Fruit fly (Drosophila melanogaster) whole organism, embryonic: ENCODE measurements around the gene CG8837.

Experiments used
- Abd-B ChIP-seq: fragments of 200-800 bp; sonication (Bioruptor generic); optimal IDR thresholded peaks from 2 replicates; lab custom pipeline; 2018; ENCODE audit warnings: missing biosample characterization, mild to moderate bottlenecking, missing genetic modification characterization, moderate library complexity
- CG11093 ChIP-seq: fragments of 200-800 bp; sonication (Bioruptor generic); IDR thresholded peaks from 3 replicates; pipeline ENCODE4 v1.3.6; 2022; ENCODE audit warnings: missing biosample characterization, missing genetic modification characterization
- CG11398 ChIP-seq: fragments of 200-800 bp; sonication (Bioruptor generic); optimal IDR thresholded peaks from 2 replicates; lab custom pipeline; 2016; ENCODE audit warnings: missing biosample characterization, missing genetic modification characterization
- CG11695 ChIP-seq: fragments of 200-800 bp; sonication (Bioruptor generic); IDR thresholded peaks from 3 replicates; pipeline ENCODE4 v1.3.6; 2022; ENCODE audit warnings: missing biosample characterization, missing genetic modification characterization
- CG12071 ChIP-seq: fragments of 200-800 bp; sonication (Bioruptor generic); optimal IDR thresholded peaks from 3 replicates; lab custom pipeline; 2018; ENCODE audit warnings: missing biosample characterization, mild to moderate bottlenecking, missing genetic modification characterization
- CG14710 ChIP-seq: fragments of 200-800 bp; sonication (Bioruptor generic); optimal IDR thresholded peaks from 3 replicates; lab custom pipeline; 2019; ENCODE audit warnings: missing biosample characterization, mild to moderate bottlenecking, missing genetic modification characterization, moderate library complexity
- CG1602 ChIP-seq: fragments of 200-800 bp; sonication (Bioruptor generic); optimal IDR thresholded peaks from 3 replicates; lab custom pipeline; 2016; ENCODE audit warnings: missing biosample characterization, missing genetic modification characterization
- CG17328 ChIP-seq: fragments of 200-800 bp; sonication (Bioruptor generic); IDR thresholded peaks from 2 replicates; pipeline ENCODE4 v1.3.6; 2022; ENCODE audit warnings: missing biosample characterization, missing genetic modification characterization
- CG17359 ChIP-seq: fragments of 200-800 bp; sonication (Bioruptor generic); optimal IDR thresholded peaks from 3 replicates; lab custom pipeline; 2018; ENCODE audit warnings: missing biosample characterization, mild to moderate bottlenecking, missing genetic modification characterization, moderate library complexity
- CG18011 ChIP-seq: fragments of 200-800 bp; sonication (Bioruptor generic); optimal IDR thresholded peaks from 2 replicates; lab custom pipeline; 2017; ENCODE audit warnings: missing biosample characterization, missing genetic modification characterization, mild to moderate bottlenecking, moderate library complexity, missing genotype
- CG31365 ChIP-seq: fragments of 200-800 bp; sonication (Bioruptor generic); optimal IDR thresholded peaks from 2 replicates; lab custom pipeline; 2018; ENCODE audit warnings: missing biosample characterization, mild to moderate bottlenecking, missing genetic modification characterization
- CG42726 ChIP-seq: fragments of 200-800 bp; sonication (Bioruptor generic); IDR thresholded peaks from 2 replicates; pipeline ENCODE4 v1.3.6; 2022; ENCODE audit warnings: missing biosample characterization, missing genetic modification characterization; ENCODE audit not compliant: partially characterized antibody
- CG43689 ChIP-seq: fragments of 200-800 bp; sonication (Bioruptor generic); IDR thresholded peaks from 2 replicates; pipeline ENCODE4 v1.3.6; 2022; ENCODE audit warnings: missing biosample characterization, missing genetic modification characterization
- CG4404 ChIP-seq: fragments of 200-800 bp; sonication (Bioruptor generic); IDR thresholded peaks from 2 replicates; pipeline ENCODE4 v1.3.6; 2022; ENCODE audit warnings: missing biosample characterization, missing genetic modification characterization
- CG4617 ChIP-seq: fragments of 200-800 bp; sonication (Bioruptor generic); optimal IDR thresholded peaks from 3 replicates; lab custom pipeline; 2016; ENCODE audit warnings: missing biosample characterization, missing genetic modification characterization, borderline replicate concordance
- CG6854 ChIP-seq: fragments of 200-800 bp; sonication (Bioruptor generic); optimal IDR thresholded peaks from 3 replicates; lab custom pipeline; 2017; ENCODE audit warnings: missing biosample characterization, mild to moderate bottlenecking, missing genetic modification characterization
- CG7271 ChIP-seq: fragments of 200-800 bp; sonication (Bioruptor generic); optimal IDR thresholded peaks from 2 replicates; lab custom pipeline; 2018; ENCODE audit warnings: missing biosample characterization, mild to moderate bottlenecking, missing genetic modification characterization, moderate library complexity
- CG8765 ChIP-seq: fragments of 200-800 bp; sonication (Bioruptor generic); IDR thresholded peaks from 2 replicates; pipeline ENCODE4 v1.3.6; 2022; ENCODE audit warnings: missing biosample characterization, missing genetic modification characterization
- Dad ChIP-seq: fragments of 200-800 bp; sonication (Bioruptor generic); optimal IDR thresholded peaks from 3 replicates; lab custom pipeline; 2016; ENCODE audit warnings: missing biosample characterization, missing genetic modification characterization
- Ets97D ChIP-seq: fragments of 200-800 bp; sonication (Bioruptor generic); optimal IDR thresholded peaks from 3 replicates; lab custom pipeline; 2016; ENCODE audit warnings: missing biosample characterization, missing genetic modification characterization
- Gug ChIP-seq: fragments of 200-800 bp; sonication (Bioruptor generic); IDR thresholded peaks from 4 replicates; pipeline ENCODE4 v1.3.6; 2022; ENCODE audit warnings: missing biosample characterization, missing genetic modification characterization
- HLHmδ ChIP-seq: fragments of 200-800 bp; sonication (Bioruptor generic); optimal IDR thresholded peaks from 2 replicates; lab custom pipeline; 2018; ENCODE audit warnings: missing biosample characterization, mild to moderate bottlenecking, missing genetic modification characterization, moderate library complexity
- Hmx ChIP-seq: fragments of 200-800 bp; sonication (Bioruptor generic); optimal IDR thresholded peaks from 2 replicates; lab custom pipeline; 2016; ENCODE audit warnings: missing biosample characterization, missing genetic modification characterization
- Jarid2 ChIP-seq: fragments of 200-800 bp; sonication (Bioruptor generic); optimal IDR thresholded peaks from 3 replicates; lab custom pipeline; 2017; ENCODE audit warnings: mild to moderate bottlenecking, missing biosample characterization, missing genetic modification reagents, missing genetic modification characterization
- NC2α ChIP-seq: fragments of 200-800 bp; sonication (Bioruptor generic); optimal IDR thresholded peaks from 2 replicates; lab custom pipeline; 2016; ENCODE audit warnings: missing biosample characterization, missing genetic modification characterization
- Nf-YC ChIP-seq: fragments of 200-800 bp; optimal IDR thresholded peaks from 3 replicates; lab custom pipeline; 2019; ENCODE audit warnings: missing biosample characterization, mild to moderate bottlenecking, missing genetic modification characterization, moderate library complexity
- Trl ChIP-seq, 3 experiments: fragments of >200 bp in 2 of 3; fragments of 200-800 bp in 1 of 3; sonication (Bioruptor generic) in 1 of 3; optimal IDR thresholded peaks; 2 replicates in 1 of 3; 3 replicates in 2 of 3; lab custom pipeline; 2016 to 2017; ENCODE audit warnings: missing biosample characterization in 1 of 3, missing genetic modification characterization in 1 of 3
- Usf ChIP-seq: fragments of 200-800 bp; sonication (Bioruptor generic); optimal IDR thresholded peaks from 2 replicates; lab custom pipeline; 2017; ENCODE audit warnings: missing genotype, missing biosample characterization, missing genetic modification characterization
- amos ChIP-seq: fragments of 200-800 bp; sonication (Bioruptor generic); IDR thresholded peaks from 2 replicates; pipeline ENCODE4 v1.3.6; 2022; ENCODE audit warnings: missing biosample characterization, missing genetic modification characterization; ENCODE audit not compliant: partially characterized antibody
- ap ChIP-seq: fragments of 200-800 bp; sonication (Bioruptor generic); IDR thresholded peaks from 2 replicates; pipeline ENCODE4 v1.3.6; 2022; ENCODE audit warnings: missing biosample characterization, missing genetic modification characterization
- bcd ChIP-seq: fragments of 200-800 bp; sonication (Bioruptor generic); optimal IDR thresholded peaks from 2 replicates; lab custom pipeline; 2017; ENCODE audit warnings: missing biosample characterization, mild to moderate bottlenecking, missing genetic modification characterization
- br ChIP-seq: fragments of >200 bp; optimal IDR thresholded peaks from 2 replicates; lab custom pipeline; 2017
- chinmo ChIP-seq: fragments of 200-800 bp; sonication (Bioruptor generic); IDR thresholded peaks from 4 replicates; pipeline ENCODE4 v1.3.6; 2022; ENCODE audit warnings: missing biosample characterization, missing genetic modification characterization; ENCODE audit not compliant: partially characterized antibody
- eve ChIP-seq, 2 experiments: fragments of >200 bp; optimal IDR thresholded peaks; 2 replicates each; lab custom pipeline; 2017; ENCODE audit warnings: missing biosample characterization in 2 of 2, missing genetic modification characterization in 2 of 2
- jigr1 ChIP-seq: fragments of 200-800 bp; sonication (Bioruptor generic); IDR thresholded peaks from 3 replicates; pipeline ENCODE4 v1.3.6; 2022; ENCODE audit warnings: missing biosample characterization, missing genetic modification characterization
- kah ChIP-seq: fragments of 200-800 bp; sonication (Bioruptor generic); optimal IDR thresholded peaks from 2 replicates; lab custom pipeline; 2018; ENCODE audit warnings: missing biosample characterization, mild to moderate bottlenecking, missing genetic modification characterization
- lab ChIP-seq: fragments of 200-800 bp; sonication (Bioruptor generic); optimal IDR thresholded peaks from 3 replicates; lab custom pipeline; 2017; ENCODE audit warnings: missing biosample characterization, missing genetic modification characterization, mild to moderate bottlenecking, moderate library complexity, missing genetic modification reagents
- maf-S ChIP-seq: fragments of 200-800 bp; sonication (Bioruptor generic); optimal IDR thresholded peaks from 2 replicates; lab custom pipeline; 2016; ENCODE audit warnings: missing biosample characterization, missing genetic modification characterization
- nerfin-2 ChIP-seq: fragments of 200-800 bp; sonication (Bioruptor generic); IDR thresholded peaks from 2 replicates; pipeline ENCODE4 v1.3.6; 2022; ENCODE audit warnings: missing biosample characterization, missing genetic modification characterization; ENCODE audit not compliant: partially characterized antibody
- pan ChIP-seq, 4 experiments: fragments of >200 bp in 3 of 4; fragments of 200-800 bp in 1 of 4; sonication (Bioruptor generic) in 1 of 4; optimal IDR thresholded peaks in 3 of 4; IDR thresholded peaks in 1 of 4; 2 replicates each; pipeline versions ENCODE4 v1.3.6 to Lab custom; 2017 to 2022; ENCODE audit warnings: missing biosample characterization in 2 of 4, missing genetic modification characterization in 2 of 4, mixed read lengths in 1 of 4
- pho ChIP-seq: fragments of 200-800 bp; sonication (Bioruptor generic); optimal IDR thresholded peaks from 2 replicates; lab custom pipeline; 2016; ENCODE audit warnings: missing biosample characterization, missing genetic modification characterization
- pita ChIP-seq: fragments of 200-800 bp; sonication (Bioruptor generic); optimal IDR thresholded peaks from 2 replicates; lab custom pipeline; 2017; ENCODE audit warnings: missing biosample characterization, mild to moderate bottlenecking, missing genetic modification characterization
- pnt ChIP-seq: fragments of 200-800 bp; sonication (Bioruptor generic); optimal IDR thresholded peaks from 3 replicates; lab custom pipeline; 2016; ENCODE audit warnings: missing biosample characterization, missing genetic modification characterization
- ranshi ChIP-seq: fragments of 200-800 bp; sonication (Bioruptor generic); IDR thresholded peaks from 2 replicates; pipeline ENCODE4 v1.3.6; 2022; ENCODE audit warnings: missing biosample characterization, missing genetic modification characterization
- unc-4 ChIP-seq: fragments of 200-800 bp; sonication (Bioruptor generic); IDR thresholded peaks from 2 replicates; pipeline ENCODE4 v1.3.6; 2022; ENCODE audit warnings: missing biosample characterization, missing genetic modification characterization; ENCODE audit not compliant: partially characterized antibody
- zen ChIP-seq: fragments of 200-800 bp; sonication (Bioruptor generic); optimal IDR thresholded peaks from 3 replicates; lab custom pipeline; 2018; ENCODE audit warnings: missing biosample characterization, mild to moderate bottlenecking, missing genetic modification characterization, moderate library complexity
- zen2 ChIP-seq: fragments of 200-800 bp; sonication (Bioruptor generic); IDR thresholded peaks from 3 replicates; pipeline ENCODE4 v1.3.6; 2022; ENCODE audit warnings: missing biosample characterization, missing genetic modification characterization; ENCODE audit not compliant: partially characterized antibody
- zf30C ChIP-seq: fragments of 200-800 bp; sonication (Bioruptor generic); optimal IDR thresholded peaks from 3 replicates; lab custom pipeline; 2018; ENCODE audit warnings: missing biosample characterization, mild to moderate bottlenecking, missing genetic modification characterization

CG8837 gene

DNA sequence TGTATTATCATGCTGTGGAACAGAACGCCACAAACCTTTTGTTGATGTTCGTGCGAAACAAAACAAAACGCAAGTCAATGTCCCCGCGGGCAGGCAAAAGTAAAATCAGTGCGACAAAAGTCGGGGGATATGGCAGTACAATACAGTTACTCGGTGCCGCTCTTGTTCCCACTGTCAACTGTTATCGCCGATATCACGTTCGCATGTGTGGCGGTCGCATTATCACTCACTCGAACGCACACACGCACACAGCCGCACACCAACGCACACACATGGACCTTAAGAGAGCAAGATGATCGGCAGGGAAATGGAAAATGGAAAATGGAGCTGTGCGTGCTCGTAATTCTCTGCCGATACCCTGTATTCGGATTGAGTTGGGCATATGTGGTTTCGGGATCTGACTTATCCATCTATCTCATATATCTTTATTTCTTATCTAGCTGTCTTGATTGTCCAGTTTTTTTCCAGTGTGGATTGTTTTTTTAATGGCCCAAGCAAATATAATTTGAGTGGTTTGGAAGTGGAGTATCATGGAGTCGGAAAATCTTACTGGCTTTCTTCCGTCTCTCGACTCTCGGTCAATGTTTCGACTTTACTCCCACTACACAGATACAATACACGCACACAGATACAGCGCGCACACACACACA, 18.6 kb downstream of the CG8837 start (continued):
- TF ChIP-seq CG42726 (GFP tag; lab: Robert Waterston, UW) (no peak), Usf (GFP tag; lab: Kevin White, UChicago) (peak; percentile 9), CG18011 (GFP tag; lab: Kevin White, UChicago) (no peak), Abd-B (GFP tag; lab: Kevin White, UChicago) (peak; percentile 85), CG8765 (GFP tag; lab: Robert Waterston, UW) (no peak; the same call in 1 of the 2 replicates), CG17328 (GFP tag; lab: Robert Waterston, UW) (peak; percentile 91), Hmx (no peak), nerfin-2 (GFP tag; lab: Robert Waterston, UW) (no peak), chinmo (GFP tag; lab: Robert Waterston, UW) (no peak), CG4617 (GFP tag; lab: Kevin White, UChicago) (peak; percentile 48), zen (tag; lab: Kevin White, UChicago) (peak; percentile 55), pnt (peak; percentile 89), CG11695 (GFP tag; lab: Robert Waterston, UW) (peak; percentile 57; the same call in 1 of the 3 replicates), CG11093 (GFP tag; lab: Robert Waterston, UW) (peak; percentile 83), CG14710 (peak; percentile 88), jigr1 (GFP tag; lab: Robert Waterston, UW) (peak; percentile 70; the same call in 2 of the 3 replicates), CG7271 (tag; lab: Kevin White, UChicago) (peak; percentile 7), br (lab: Kevin White, UChicago) (no peak), Trl (optimal IDR thresholded peaks at IDR 0.05; lab: Kevin White, UChicago) (peak in 1 of 2 experiments; percentile 1), Trl (GFP tag; optimal IDR thresholded peaks at IDR 0.05; lab: Kevin White, UChicago) (peak; percentile 83), HLHmδ (peak; percentile 68), CG17359 (tag; lab: Kevin White, UChicago) (peak; percentile 80), amos (no peak), zen2 (no peak), Dad (GFP tag; lab: Kevin White, UChicago) (peak; percentile 56), kah (peak; percentile 16), Gug (GFP tag; lab: Robert Waterston, UW) (peak; percentile 75; the same call in 3 of the 4 replicates), unc-4 (no peak), CG1602 (GFP tag; lab: Kevin White, UChicago) (peak; percentile 86), bcd (peak; percentile 68), CG12071 (GFP tag; lab: Kevin White, UChicago) (peak; percentile 38), NC2α (GFP tag; lab: Kevin White, UChicago) (peak; percentile 73), zf30C (GFP tag; lab: Kevin White, UChicago) (no peak), CG4404 (peak; percentile 52), pho (peak; percentile 38), lab (GFP tag; lab: Kevin White, UChicago) (peak; percentile 67), ranshi (GFP tag; lab: Robert Waterston, UW) (peak; percentile 68; the same call in 1 of the 2 replicates), pita (GFP tag; lab: Kevin White, UChicago) (no peak), CG31365 (tag; lab: Kevin White, UChicago) (peak; percentile 44), CG6854 (GFP tag; lab: Kevin White, UChicago) (no peak), Nf-YC (tag; lab: Kevin White, UChicago) (no peak), Ets97D (GFP tag; lab: Kevin White, UChicago) (peak; percentile 28), Jarid2 (peak; percentile 8), maf-S (GFP tag; lab: Kevin White, UChicago) (peak; percentile 52), pan (optimal IDR thresholded peaks at IDR 0.05; lab: Kevin White, UChicago) (no peak), pan (GFP tag; optimal IDR thresholded peaks at IDR 0.05 in 1 of 2, IDR thresholded peaks at IDR 0.05 in 1 of 2) (peak in 1 of 2 experiments; percentile 71), CG43689 (GFP tag; lab: Robert Waterston, UW) (no peak), ap (peak; percentile 54), CG11398 (peak; percentile 79), eve (GFP tag; optimal IDR thresholded peaks at IDR 0.05; lab: Kevin White, UChicago) (peak in 1 of 2 experiments; percentile 90)
